Worm (Caenorhabditis elegans) whole organism, L4/young adult: ENCODE measurements around the gene slc-36.2.

Experiments used
- W03F9.2 ChIP-seq: fragments of 150-350 bp; optimal IDR thresholded peaks from 2 replicates; lab custom pipeline; 2014; ENCODE audit warnings: missing biosample characterization, missing genetic modification characterization
- dao-5 ChIP-seq: sonication (generic microtip); optimal IDR thresholded peaks from 2 replicates; lab custom pipeline; 2016; ENCODE audit warnings: missing genotype, missing genetic modification characterization, moderate library complexity, missing compliant biosample characterization
- him-1 ChIP-seq: sonication (generic microtip); optimal IDR thresholded peaks from 2 replicates; lab custom pipeline; 2016; ENCODE audit warnings: missing genotype, missing genetic modification reagents, missing genetic modification characterization, missing compliant biosample characterization

- TF ChIP-seq W03F9.2 (tag; lab: Kevin White, UChicago) = no peak
- TF ChIP-seq him-1 = no peak
- TF ChIP-seq dao-5 (tag; lab: Kevin White, UChicago) = no peak
Measured at ce11 chrII:508603-509002, 13.8 kb upstream of the slc-36.2 start.
